Worm (Caenorhabditis elegans) whole organism, midembryonic: ENCODE results near the gene H11E01.3.

ENCODE experiments used
- T22C8.4 ChIP-seq: fragments of 200-800 bp; sonication (Bioruptor generic); IDR thresholded peaks from 2 replicates; pipeline ENCODE4 v1.3.6; 2022; ENCODE audit warnings: missing genetic modification characterization, missing compliant biosample characterization
- cog-1 ChIP-seq: sonication (generic microtip); optimal IDR thresholded peaks from 2 replicates; lab custom pipeline; 2016; ENCODE audit warnings: missing genetic modification characterization, missing compliant biosample characterization
- flt-1 ChIP-seq: fragments of 200-800 bp; sonication (Bioruptor generic); IDR thresholded peaks from 2 replicates; pipeline ENCODE4 v1.3.6; 2022; ENCODE audit warnings: missing genetic modification characterization, missing compliant biosample characterization
- klf-2 ChIP-seq: fragments of 200-800 bp; sonication (Bioruptor generic); conservative IDR thresholded peaks from 2 replicates; pipeline ENCODE4 v1.3.6; 2022; ENCODE audit warnings: missing genetic modification reagents, missing genetic modification characterization, missing compliant biosample characterization
- med-1 ChIP-seq: sonication (generic microtip); optimal IDR thresholded peaks from 2 replicates; lab custom pipeline; 2017; ENCODE audit warnings: missing genetic modification characterization, mild to moderate bottlenecking, missing compliant biosample characterization, antibody characterized with exemption, missing genetic modification reagents; ENCODE audit not compliant: insufficient read depth
- ref-1 ChIP-seq: fragments of 200-800 bp; sonication (Bioruptor generic); conservative IDR thresholded peaks from 2 replicates; pipeline ENCODE4 v1.3.6; 2022; ENCODE audit warnings: missing genetic modification reagents, missing genetic modification characterization, missing compliant biosample characterization
- tab-1 ChIP-seq: fragments of 200-800 bp; sonication (Bioruptor generic); IDR thresholded peaks from 2 replicates; pipeline ENCODE4 v1.3.6; 2022; ENCODE audit warnings: missing genetic modification characterization, missing compliant biosample characterization
- ztf-23 ChIP-seq: fragments of 200-800 bp; sonication (Bioruptor generic); IDR thresholded peaks from 2 replicates; pipeline ENCODE4 v1.3.6; 2022; ENCODE audit warnings: missing genetic modification reagents, missing genetic modification characterization, missing compliant biosample characterization
- ztf-29 ChIP-seq: fragments of 200-800 bp; sonication (Bioruptor generic); IDR thresholded peaks from 2 replicates; pipeline ENCODE4 v1.3.6; 2022; ENCODE audit warnings: missing genetic modification reagents, missing genetic modification characterization, missing compliant biosample characterization

Gene H11E01.3

DNA sequence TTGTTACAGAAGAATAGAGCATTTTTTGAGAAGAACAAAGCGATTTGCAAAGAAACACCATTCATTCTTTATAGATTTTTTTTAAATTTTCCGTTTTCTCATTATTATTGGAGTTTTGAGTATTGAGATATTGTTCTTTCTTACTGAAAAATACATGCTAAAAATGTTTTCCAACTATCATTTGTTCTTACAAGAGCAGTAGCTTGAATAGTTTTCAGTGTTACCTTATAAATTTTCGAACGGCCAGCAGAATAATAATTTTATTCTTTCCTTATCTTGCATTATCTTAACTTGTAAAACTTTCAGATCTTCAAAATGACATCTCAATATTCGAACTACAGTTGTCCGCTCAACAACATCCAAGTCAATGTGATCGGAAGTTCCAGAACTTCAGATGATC is 50.5 kb downstream of the H11E01.3 start, which contains the start of gene tbx-32:
Gene tbx-32, plus strand, starts transcription at position 301 of the 400 bp plus-strand sequence.
- no peak for TF ChIP-seq klf-2 (GFP tag; lab: Robert Waterston, UW)
- no peak for TF ChIP-seq med-1 (GFP tag; lab: Kevin White, UChicago)
- TF ChIP-seq flt-1 (GFP tag; lab: Robert Waterston, UW): no peak
- no peak for TF ChIP-seq ref-1 (GFP tag; lab: Robert Waterston, UW)
- TF ChIP-seq T22C8.4 (GFP tag; lab: Robert Waterston, UW): no peak
- no peak for TF ChIP-seq ztf-23 (GFP tag; lab: Robert Waterston, UW)

- no peak for TF ChIP-seq ztf-23 (GFP tag; lab: Robert Waterston, UW)
- TF ChIP-seq ref-1 (GFP tag; lab: Robert Waterston, UW): no peak
- no peak for TF ChIP-seq cog-1 (tag; lab: Kevin White, UChicago)
- TF ChIP-seq klf-2 (GFP tag; lab: Robert Waterston, UW): no peak
- TF ChIP-seq flt-1 (GFP tag; lab: Robert Waterston, UW): no peak
- no peak for TF ChIP-seq T22C8.4 (GFP tag; lab: Robert Waterston, UW)
- TF ChIP-seq tab-1: no peak
Measured at ce11 chrX:1664925-1665324, 60.2 kb downstream of the H11E01.3 start, which contains the start of gene R09H3.2. Gene R09H3.2, minus strand, starts transcription at chrX:1665025.

DNA sequence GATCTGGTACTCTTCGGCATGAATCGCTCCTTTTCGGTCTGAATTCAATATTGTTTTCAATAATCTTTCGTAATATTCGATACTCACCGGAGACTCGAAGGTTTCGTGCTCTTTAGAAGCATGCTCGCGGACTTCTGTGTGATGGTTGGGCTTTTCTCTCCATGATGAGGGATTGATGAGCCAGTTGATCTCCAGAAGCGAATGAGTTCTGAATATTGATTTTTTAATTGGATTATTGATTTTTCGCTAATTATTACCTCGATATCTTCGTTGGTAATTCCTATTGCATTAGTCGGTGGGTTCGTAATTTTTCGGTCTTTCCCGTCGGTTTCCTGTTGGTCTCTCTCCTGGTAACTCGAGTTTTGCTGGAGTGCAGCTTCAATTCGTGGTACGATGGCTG is 62.4 kb downstream of the H11E01.3 start:
- no peak for TF ChIP-seq med-1 (GFP tag; lab: Kevin White, UChicago)
- no peak for TF ChIP-seq ztf-23 (GFP tag; lab: Robert Waterston, UW)
- TF ChIP-seq flt-1 (GFP tag; lab: Robert Waterston, UW): no peak
- no peak for TF ChIP-seq klf-2 (GFP tag; lab: Robert Waterston, UW)
- TF ChIP-seq ref-1 (GFP tag; lab: Robert Waterston, UW): no peak
- TF ChIP-seq cog-1 (tag; lab: Kevin White, UChicago): no peak
- no peak for TF ChIP-seq ztf-29 (GFP tag; lab: Robert Waterston, UW)
- no peak for TF ChIP-seq tab-1
- TF ChIP-seq T22C8.4 (GFP tag; lab: Robert Waterston, UW): no peak

DNA sequence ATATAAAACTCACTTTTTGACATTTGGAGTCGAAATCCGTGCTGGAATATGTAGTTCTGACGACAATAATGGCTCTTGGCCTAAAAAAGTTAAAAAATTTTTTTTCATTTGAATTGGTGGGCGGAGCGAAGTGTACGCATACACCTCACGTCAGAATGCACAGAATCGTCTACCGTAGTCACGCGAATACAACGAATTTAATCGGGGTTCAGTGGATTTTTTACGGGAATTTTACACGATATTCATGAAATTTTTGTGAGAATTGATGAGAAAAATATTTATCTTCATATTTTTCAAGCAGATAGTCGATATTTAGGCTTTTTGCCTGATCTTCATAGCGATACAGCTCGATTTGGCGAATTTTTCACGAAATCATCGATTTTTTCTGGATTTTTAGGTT is 64.0 kb downstream of the H11E01.3 start, which contains the start of gene R09H3.3:
Gene R09H3.3, minus strand, starts transcription at position 101 of the 400 bp plus-strand sequence.
- no peak for TF ChIP-seq ztf-23 (GFP tag; lab: Robert Waterston, UW)
- no peak for TF ChIP-seq T22C8.4 (GFP tag; lab: Robert Waterston, UW)
- no peak for TF ChIP-seq tab-1
- no peak for TF ChIP-seq ztf-29 (GFP tag; lab: Robert Waterston, UW)
- TF ChIP-seq flt-1 (GFP tag; lab: Robert Waterston, UW): no peak
- no peak for TF ChIP-seq med-1 (GFP tag; lab: Kevin White, UChicago)
- TF ChIP-seq cog-1 (tag; lab: Kevin White, UChicago): no peak
- no peak for TF ChIP-seq ref-1 (GFP tag; lab: Robert Waterston, UW)
- no peak for TF ChIP-seq klf-2 (GFP tag; lab: Robert Waterston, UW)
